Worm (Caenorhabditis elegans): ENCODE results near the gene clec-245.

clec-245 gene

DNA sequence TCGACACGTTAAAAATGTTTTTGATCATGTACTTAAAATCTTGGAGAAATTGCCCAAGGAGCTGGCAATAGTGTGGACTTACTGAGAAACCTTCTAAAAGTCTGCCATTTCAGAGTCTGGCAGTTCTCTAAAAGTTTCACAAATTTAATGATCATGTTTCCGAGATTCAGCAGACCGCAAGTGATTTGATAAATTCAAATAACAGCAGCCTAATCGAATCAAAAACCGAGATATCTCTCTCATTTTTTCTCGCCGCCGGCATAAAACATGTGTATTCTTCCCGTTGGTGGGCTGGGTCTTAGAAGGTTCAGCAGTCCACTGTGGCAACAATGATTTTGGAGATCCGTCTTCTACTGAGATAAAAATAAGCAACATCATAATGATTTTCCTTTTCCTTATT is 953 bp upstream of the clec-245 start, which contains the start of gene clec-246:
Gene clec-246, plus strand, starts transcription at position 301 of the 400 bp plus-strand sequence.
- TF ChIP-seq mml-1 (tag; optimal IDR thresholded peaks at IDR 0.05): no peak
- TF ChIP-seq ceh-9 (tag; optimal IDR thresholded peaks at IDR 0.05): no peak
- no peak for TF ChIP-seq ceh-28 (tag; optimal IDR thresholded peaks at IDR 0.05)
- no peak for TF ChIP-seq sea-2 (GFP tag; optimal IDR thresholded peaks at IDR 0.05)
- no peak for TF ChIP-seq ceh-82 (tag; optimal IDR thresholded peaks at IDR 0.05)
- no peak for TF ChIP-seq nhr-67 (tag; optimal IDR thresholded peaks at IDR 0.05)
- no peak for TF ChIP-seq daf-12 (tag; optimal IDR thresholded peaks at IDR 0.05)
- TF ChIP-seq egl-27 (tag; optimal IDR thresholded peaks at IDR 0.05): no peak
- TF ChIP-seq fkh-2 (tag; optimal IDR thresholded peaks at IDR 0.05): no peak
- no peak for TF ChIP-seq zag-1 (tag; optimal IDR thresholded peaks at IDR 0.05)
- no peak for TF ChIP-seq pha-4 (tag; optimal IDR thresholded peaks at IDR 0.05)

DNA sequence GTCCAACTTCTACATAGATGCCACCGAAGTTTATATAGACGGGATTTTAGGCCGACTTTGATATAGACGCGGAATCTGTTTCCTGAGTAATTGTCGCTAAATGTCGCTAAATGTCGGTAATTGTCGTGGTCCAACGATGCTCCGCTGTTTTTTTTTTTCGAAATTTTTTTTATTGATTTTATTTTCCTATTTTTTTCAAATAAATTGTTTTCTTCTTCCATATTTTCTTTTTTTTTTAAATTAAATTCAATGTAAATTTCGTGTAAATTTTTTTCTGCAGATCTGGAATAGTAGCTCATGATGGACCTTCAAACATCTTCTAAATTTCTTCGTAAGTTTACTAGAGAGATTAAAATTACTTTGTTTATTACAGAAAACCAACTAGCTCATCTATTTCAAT is 3.3 kb downstream of the clec-245 start, which contains the start of gene C31G12.3:
Gene C31G12.3, plus strand, starts transcription at position 301 of the 400 bp plus-strand sequence.
- TF ChIP-seq ceh-9 (tag; optimal IDR thresholded peaks at IDR 0.05) (no peak), ceh-82 (tag; optimal IDR thresholded peaks at IDR 0.05) (no peak), mml-1 (tag; optimal IDR thresholded peaks at IDR 0.05) (no peak), nhr-12 (tag; optimal IDR thresholded peaks at IDR 0.05) (no peak), unc-62 (GFP tag; optimal IDR thresholded peaks at IDR 0.05) (no peak), ceh-16 (tag; optimal IDR thresholded peaks at IDR 0.05) (no peak), fos-1 (tag; optimal IDR thresholded peaks at IDR 0.05) (no peak), fkh-10 (GFP tag; optimal IDR thresholded peaks at IDR 0.05) (no peak), eor-1 (tag; optimal IDR thresholded peaks at IDR 0.05) (no peak), nhr-23 (tag; optimal IDR thresholded peaks at IDR 0.05) (no peak), ZK546.5 (tag; optimal IDR thresholded peaks at IDR 0.05) (no peak), tbx-2 (tag; optimal IDR thresholded peaks at IDR 0.05) (no peak), ztf-11 (tag; optimal IDR thresholded peaks at IDR 0.05) (no peak), nhr-28 (tag; optimal IDR thresholded peaks at IDR 0.05) (no peak), daf-12 (tag; optimal IDR thresholded peaks at IDR 0.05) (no peak), hmg-11 (tag; optimal IDR thresholded peaks at IDR 0.05) (no peak), nhr-11 (tag; optimal IDR thresholded peaks at IDR 0.05) (no peak), R02D3.7 (tag; optimal IDR thresholded peaks at IDR 0.05) (no peak), pha-4 (tag; optimal IDR thresholded peaks at IDR 0.05) (no peak)

DNA sequence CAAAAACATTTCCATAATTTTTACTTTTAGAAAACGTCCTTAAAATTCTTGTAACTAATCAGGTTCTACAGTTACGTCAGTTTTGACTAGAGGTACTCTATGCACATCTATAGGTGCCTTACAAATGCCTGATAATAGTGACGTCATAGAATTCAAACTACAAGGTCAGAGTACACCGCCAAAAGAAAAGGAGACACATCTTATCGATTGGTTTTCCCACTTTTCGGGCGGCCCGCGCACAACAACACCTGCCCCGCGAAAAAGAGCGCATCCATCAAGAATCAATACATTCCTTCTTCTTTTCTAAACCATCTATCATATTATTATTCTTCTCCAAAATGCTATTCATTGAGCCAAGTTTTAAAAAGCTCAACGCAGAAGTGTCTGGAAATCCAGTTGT is 8.6 kb downstream of the clec-245 start, which contains the start of gene C31G12.1:
Gene C31G12.1, plus strand, starts transcription at position 301 of the 400 bp plus-strand sequence.
- no peak for TF ChIP-seq nhr-76 (tag; optimal IDR thresholded peaks at IDR 0.05)
- TF ChIP-seq ceh-9 (tag; optimal IDR thresholded peaks at IDR 0.05): no peak
- TF ChIP-seq nhr-11 (tag; optimal IDR thresholded peaks at IDR 0.05): no peak
- TF ChIP-seq nfya-1 (tag; optimal IDR thresholded peaks at IDR 0.05; ENCODE audit: insufficient read depth): no peak
- no peak for TF ChIP-seq lin-15B (tag; optimal IDR thresholded peaks at IDR 0.05)
- no peak for TF ChIP-seq ceh-82 (tag; optimal IDR thresholded peaks at IDR 0.05)
- no peak for TF ChIP-seq nhr-67 (tag; optimal IDR thresholded peaks at IDR 0.05)
- no peak for TF ChIP-seq nhr-77 (tag; optimal IDR thresholded peaks at IDR 0.05)
- no peak for TF ChIP-seq elt-1 (tag; optimal IDR thresholded peaks at IDR 0.05)

DNA sequence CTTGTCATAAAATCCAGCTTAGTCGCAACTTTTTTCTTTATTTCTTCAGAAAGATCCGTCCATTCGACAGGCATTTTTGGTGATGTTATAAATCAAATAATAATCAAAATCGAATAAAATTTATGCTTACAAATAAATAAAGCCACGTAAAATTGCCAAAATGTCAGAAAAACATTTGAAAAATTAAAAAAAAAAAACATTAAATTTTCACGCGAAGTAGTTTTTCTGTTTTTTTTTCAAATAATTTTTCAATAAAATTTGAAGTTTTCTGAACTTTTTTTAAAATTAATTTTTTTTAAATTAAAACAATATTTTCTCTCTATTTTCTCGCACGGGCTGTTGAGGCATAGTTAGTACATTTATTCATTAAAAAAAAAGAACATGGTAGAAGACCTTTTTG is 9.6 kb downstream of the clec-245 start, which contains the start of gene C31G12.4:
Gene C31G12.4, minus strand, starts transcription at position 101 of the 400 bp plus-strand sequence.
- TF ChIP-seq daf-12 (tag; optimal IDR thresholded peaks at IDR 0.05) (no peak), lin-15B (tag; optimal IDR thresholded peaks at IDR 0.05) (no peak), eor-1 (tag; optimal IDR thresholded peaks at IDR 0.05) (no peak), pha-4 (tag; optimal IDR thresholded peaks at IDR 0.05) (no peak), lsy-12 (tag; optimal IDR thresholded peaks at IDR 0.05) (no peak), lin-39 (tag; optimal IDR thresholded peaks at IDR 0.05) (no peak), nhr-23 (tag; optimal IDR thresholded peaks at IDR 0.05) (no peak), nhr-25 (tag; optimal IDR thresholded peaks at IDR 0.05) (no peak), snpc-4 (tag; optimal IDR thresholded peaks at IDR 0.05) (no peak), ceh-9 (tag; optimal IDR thresholded peaks at IDR 0.05) (no peak), egl-27 (tag; optimal IDR thresholded peaks at IDR 0.05) (no peak), pqm-1 (tag; optimal IDR thresholded peaks at IDR 0.05) (no peak), zag-1 (tag; optimal IDR thresholded peaks at IDR 0.05) (no peak), mml-1 (tag; optimal IDR thresholded peaks at IDR 0.05) (no peak), nhr-77 (tag; optimal IDR thresholded peaks at IDR 0.05) (no peak), nhr-76 (tag; optimal IDR thresholded peaks at IDR 0.05) (no peak)

DNA sequence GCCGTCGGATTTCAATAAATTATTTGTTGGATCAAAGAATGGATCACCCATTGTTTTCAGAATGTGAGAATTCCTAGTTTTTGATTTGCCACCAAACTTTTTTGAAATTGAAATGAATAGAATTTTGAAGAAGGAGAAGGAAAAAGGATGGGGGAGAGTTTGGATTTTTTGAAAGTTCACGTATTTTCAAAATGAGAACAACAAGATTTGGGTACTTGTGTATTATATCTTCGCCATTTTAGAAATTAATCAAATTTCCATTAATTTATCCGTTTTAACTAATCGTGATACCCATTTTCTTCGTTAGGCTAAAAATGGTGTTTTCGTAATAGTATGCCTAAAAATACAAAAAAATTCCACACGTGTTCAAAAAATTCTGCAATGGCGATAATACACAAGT is 16.7 kb downstream of the clec-245 start, which contains the start of gene C14A6.8:
Gene C14A6.8, minus strand, starts transcription at position 101 of the 400 bp plus-strand sequence.
- TF ChIP-seq nhr-237 (tag; optimal IDR thresholded peaks at IDR 0.05): no peak

All from whole organism, L3 larva.